Worm (Caenorhabditis elegans): Measurements from ENCODE around the gene Y57G11C.1142.
A peak's percentile ranks its signal among the peaks of the same experiment; 100 is the strongest.

Gene Y57G11C.1142

ce11 chrIV:14767693-14768251 is 34.6 kb upstream of the Y57G11C.1142 start, which contains the start of the genes mrps-7 and Y57G11C.3:
mrps-7 (minus strand) TSS chrIV:14767730.
Y57G11C.3 (plus strand) TSS chrIV:14768201.
- TF ChIP-seq F13H6.1 (tag; optimal IDR thresholded peaks at IDR 0.05): peak; percentile 88
- no peak for TF ChIP-seq skn-1 (tag; optimal IDR thresholded peaks at IDR 0.05)
- TF ChIP-seq unc-55 (GFP tag; optimal IDR thresholded peaks at IDR 0.05): peak; percentile 99
- peak; percentile 91 to 95 for TF ChIP-seq lsy-2 (tag; optimal IDR thresholded peaks at IDR 0.05)
- TF ChIP-seq snpc-4 (tag; optimal IDR thresholded peaks at IDR 0.05): peak; percentile 83
- TF ChIP-seq egl-27 (tag; optimal IDR thresholded peaks at IDR 0.05): peak; percentile 86
- peak; percentile 55 for TF ChIP-seq ztf-11 (tag; optimal IDR thresholded peaks at IDR 0.05)
- no peak for TF ChIP-seq peb-1 (tag; optimal IDR thresholded peaks at IDR 0.05)
- peak; percentile 86 for TF ChIP-seq ceh-16 (tag; optimal IDR thresholded peaks at IDR 0.05)
- TF ChIP-seq nhr-12 (tag; optimal IDR thresholded peaks at IDR 0.05): no peak
- TF ChIP-seq lin-11 (tag; optimal IDR thresholded peaks at IDR 0.05): peak; percentile 91
- TF ChIP-seq C34F6.9 (tag; optimal IDR thresholded peaks at IDR 0.05): peak; percentile 97
- TF ChIP-seq aly-2 (tag; optimal IDR thresholded peaks at IDR 0.05): no peak
- TF ChIP-seq nhr-11 (tag; optimal IDR thresholded peaks at IDR 0.05): no peak
- TF ChIP-seq nhr-21 (tag; optimal IDR thresholded peaks at IDR 0.05): peak; percentile 93
- no peak for TF ChIP-seq elt-1 (tag; optimal IDR thresholded peaks at IDR 0.05)
- peak; percentile 90 for TF ChIP-seq nhr-6 (tag; optimal IDR thresholded peaks at IDR 0.05)
- no peak for TF ChIP-seq elt-3 (tag; optimal IDR thresholded peaks at IDR 0.05)
- peak; percentile 70 to 78 for TF ChIP-seq mdl-1 (tag; optimal IDR thresholded peaks at IDR 0.05)
- TF ChIP-seq ztf-4 (tag; optimal IDR thresholded peaks at IDR 0.05): peak; percentile 79
- peak; percentile 68 for TF ChIP-seq fos-1 (tag; optimal IDR thresholded peaks at IDR 0.05)
- TF ChIP-seq ztf-1 (GFP tag; conservative IDR thresholded peaks at IDR 0.05): no peak
- TF ChIP-seq mab-5 (tag; optimal IDR thresholded peaks at IDR 0.05): peak; percentile 91
- TF ChIP-seq crh-2 (tag; optimal IDR thresholded peaks at IDR 0.05): peak; percentile 94
- peak; percentile 73 for TF ChIP-seq zag-1 (tag; optimal IDR thresholded peaks at IDR 0.05)
- TF ChIP-seq ama-1 (optimal IDR thresholded peaks at IDR 0.05): peak; percentile 72
- TF ChIP-seq blmp-1 (tag; optimal IDR thresholded peaks at IDR 0.05; ENCODE audit: insufficient read depth): peak; percentile 70
- TF ChIP-seq ZK546.5 (tag; optimal IDR thresholded peaks at IDR 0.05): no peak
- TF ChIP-seq alr-1 (tag; optimal IDR thresholded peaks at IDR 0.05): no peak
- TF ChIP-seq nhr-25 (tag; optimal IDR thresholded peaks at IDR 0.05): peak; percentile 92
- no peak for TF ChIP-seq nhr-237 (tag; optimal IDR thresholded peaks at IDR 0.05)
- peak; percentile 93 for TF ChIP-seq lin-13 (GFP tag; optimal IDR thresholded peaks at IDR 0.05)
- TF ChIP-seq sma-3 (GFP tag; optimal IDR thresholded peaks at IDR 0.05): peak; percentile 93
- peak; percentile 82 for TF ChIP-seq lin-39 (tag; optimal IDR thresholded peaks at IDR 0.05)
- peak; percentile 47 for TF ChIP-seq nhr-10 (tag; optimal IDR thresholded peaks at IDR 0.05)
- peak; percentile 71 for TF ChIP-seq sem-4 (tag; optimal IDR thresholded peaks at IDR 0.05)
- TF ChIP-seq sma-9 (GFP tag; optimal IDR thresholded peaks at IDR 0.05): peak; percentile 89
- no peak for TF ChIP-seq sma-9 (tag; optimal IDR thresholded peaks at IDR 0.05)
- no peak for TF ChIP-seq mbf-1 (tag; optimal IDR thresholded peaks at IDR 0.05)
- TF ChIP-seq Y55F3AM.14 (GFP tag; optimal IDR thresholded peaks at IDR 0.05): peak; percentile 14
- TF ChIP-seq unc-62 (GFP tag; optimal IDR thresholded peaks at IDR 0.05): no peak
- TF ChIP-seq dmd-4 (tag; optimal IDR thresholded peaks at IDR 0.05): no peak
- peak; percentile 63 for TF ChIP-seq ceh-82 (tag; optimal IDR thresholded peaks at IDR 0.05)
- TF ChIP-seq gmeb-1 (tag; optimal IDR thresholded peaks at IDR 0.05): peak; percentile 91
- TF ChIP-seq nhr-129 (tag; optimal IDR thresholded peaks at IDR 0.05): peak; percentile 95
- TF ChIP-seq nhr-77 (tag; optimal IDR thresholded peaks at IDR 0.05): peak; percentile 37
- no peak for TF ChIP-seq nhr-23 (tag; optimal IDR thresholded peaks at IDR 0.05)
- peak; percentile 96 for TF ChIP-seq R02D3.7 (tag; optimal IDR thresholded peaks at IDR 0.05)
- no peak for TF ChIP-seq unc-39 (tag; optimal IDR thresholded peaks at IDR 0.05)

Data from whole organism, L2 larva.